Fruit fly (Drosophila melanogaster) Kc167 (cell line): ENCODE results near the gene ScsbetaG.

Experiments
- Myc ChIP-seq: fragments of >200 bp; optimal IDR thresholded peaks from 2 replicates; lab custom pipeline; 2017; ENCODE audit warnings: missing external identifiers
- Sin3A ChIP-seq: fragments of >200 bp; optimal IDR thresholded peaks from 2 replicates; lab custom pipeline; 2018; ENCODE audit warnings: missing external identifiers
- h ChIP-seq: fragments of >200 bp; optimal IDR thresholded peaks from 3 replicates; lab custom pipeline; 2018; ENCODE audit warnings: missing external identifiers
- insv ChIP-seq: fragments of >200 bp; optimal IDR thresholded peaks from 3 replicates; lab custom pipeline; 2018; ENCODE audit warnings: missing external identifiers
- psq ChIP-seq: fragments of >200 bp; optimal IDR thresholded peaks from 2 replicates; lab custom pipeline; 2017; ENCODE audit warnings: missing external identifiers
- ttk ChIP-seq: sonication (Bioruptor generic); optimal IDR thresholded peaks from 2 replicates; lab custom pipeline; 2017; ENCODE audit warnings: missing external identifiers

ScsbetaG gene

DNA sequence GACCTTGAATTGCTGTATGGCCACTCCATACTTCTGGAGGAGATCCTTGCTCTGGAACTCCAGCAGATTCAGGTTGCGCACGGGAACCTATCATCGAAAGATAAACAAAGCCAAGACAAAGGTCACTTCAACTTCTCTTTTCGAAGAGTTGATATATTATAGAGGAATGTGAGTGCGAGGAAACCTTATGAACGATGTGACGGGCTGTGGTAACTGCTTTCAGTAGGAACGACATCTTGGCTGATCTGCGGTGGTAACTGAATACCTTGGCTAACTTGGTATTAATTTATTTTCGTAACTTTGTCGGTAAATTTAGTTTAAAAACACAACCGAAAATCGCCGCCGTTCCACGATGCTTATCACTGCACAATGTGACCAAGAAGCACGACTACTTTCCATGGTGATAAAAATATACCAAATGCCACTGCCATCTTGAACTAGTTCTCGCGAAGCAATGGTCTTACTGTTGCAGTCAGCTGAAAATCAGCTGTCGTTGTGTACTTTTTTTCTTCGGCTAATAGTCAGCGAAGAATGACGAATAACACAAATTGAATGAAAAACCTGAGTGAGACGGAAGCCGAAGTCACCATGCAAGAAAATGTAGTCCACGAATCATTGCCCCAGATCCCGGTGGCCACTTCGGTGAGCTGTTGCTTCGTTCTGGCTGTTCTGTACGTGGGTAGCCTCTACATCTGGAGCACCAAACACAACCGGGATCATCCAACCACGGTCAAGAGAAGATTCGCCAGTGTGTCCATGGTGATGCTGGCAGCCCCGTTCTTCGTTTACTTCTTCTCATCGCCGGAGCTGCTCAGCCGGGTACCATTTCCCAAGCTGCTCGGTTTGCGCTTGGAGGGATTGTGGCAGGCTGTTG, at the start of gene ScsbetaG, which contains the start of gene Sras:
ScsbetaG (minus strand) TSS at position 383 of the 874 bp plus-strand sequence.
Sras (plus strand) TSS at position 466 of the 874 bp plus-strand sequence.
- no peak for TF ChIP-seq insv (lab: Kevin White, UChicago)
- no peak for TF ChIP-seq psq (lab: Kevin White, UChicago)
- no peak for TF ChIP-seq ttk
- no peak for TF ChIP-seq Myc (lab: Kevin White, UChicago)
- TF ChIP-seq h (lab: Kevin White, UChicago), result no peak
- TF ChIP-seq Sin3A (lab: Kevin White, UChicago), result no peak

DNA sequence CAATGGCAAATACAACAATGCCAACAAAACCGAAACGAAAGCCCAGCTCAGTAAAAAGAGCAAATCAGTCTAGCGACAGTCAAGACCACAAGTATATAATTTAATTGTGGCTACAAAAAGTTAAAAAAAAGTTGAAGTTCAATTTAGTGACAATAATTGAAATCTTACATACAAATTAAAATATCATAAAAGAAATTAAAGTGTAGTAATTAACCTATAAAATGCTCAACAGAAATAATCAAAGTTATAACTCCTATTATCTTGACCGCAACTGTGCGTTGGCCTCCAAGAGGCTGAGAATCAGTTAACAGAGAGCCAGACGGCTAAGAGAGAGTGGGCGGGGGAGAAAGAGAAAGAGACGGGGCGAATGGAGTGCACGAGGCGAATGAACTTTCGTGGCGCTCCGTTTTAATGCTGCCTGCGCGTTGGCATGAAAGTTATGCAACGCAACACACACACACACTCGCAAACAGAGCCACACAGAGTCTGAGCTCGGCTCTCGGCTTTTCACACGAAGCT, 48.3 kb upstream of the ScsbetaG start:
- TF ChIP-seq Myc (lab: Kevin White, UChicago) (no peak), psq (lab: Kevin White, UChicago) (no peak), insv (lab: Kevin White, UChicago) (no peak), Sin3A (lab: Kevin White, UChicago) (no peak), h (lab: Kevin White, UChicago) (no peak), ttk (no peak)

DNA sequence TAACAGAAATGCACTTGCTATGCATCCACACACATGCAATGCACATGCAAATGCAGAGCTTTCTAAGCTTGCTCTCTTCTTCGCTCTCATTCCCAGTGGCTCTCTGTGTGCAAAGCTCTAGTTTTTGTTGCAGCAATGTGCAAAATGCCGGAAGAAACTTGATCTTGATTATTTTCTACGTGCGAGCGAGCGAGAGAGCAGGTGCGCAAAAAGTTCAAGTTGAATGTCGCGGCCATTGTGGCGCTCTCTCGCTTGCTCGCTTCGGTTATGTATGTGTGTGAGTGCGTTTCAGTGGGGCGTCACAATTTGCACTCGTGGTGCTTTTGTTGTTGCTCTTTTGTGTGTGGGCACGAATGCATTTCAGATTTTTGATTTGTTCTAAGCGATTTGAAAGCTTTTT, 47.1 kb upstream of the ScsbetaG start:
- TF ChIP-seq psq (lab: Kevin White, UChicago) (no peak), Myc (lab: Kevin White, UChicago) (no peak), h (lab: Kevin White, UChicago) (no peak), Sin3A (lab: Kevin White, UChicago) (no peak), ttk (no peak), insv (lab: Kevin White, UChicago) (no peak)

DNA sequence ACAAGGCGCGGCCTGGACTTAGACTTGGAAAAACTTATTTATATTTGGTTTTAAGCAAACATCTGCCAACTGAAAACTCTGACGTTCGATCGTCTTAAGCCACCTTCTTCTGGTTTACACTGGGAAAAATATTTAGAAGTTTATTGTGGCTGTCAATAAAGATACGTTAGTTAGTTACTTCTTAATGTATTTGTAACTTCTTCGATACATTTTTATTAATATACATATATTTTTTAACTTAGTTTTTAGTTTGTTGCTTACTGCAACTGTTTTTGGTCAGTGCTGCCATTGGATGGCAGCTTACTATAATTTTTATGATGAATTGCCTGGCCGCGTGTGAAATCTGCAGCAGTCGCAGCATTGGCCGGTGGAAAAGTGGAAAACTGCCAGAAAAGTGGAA, 46.0 kb upstream of the ScsbetaG start:
- TF ChIP-seq ttk (no peak), h (lab: Kevin White, UChicago) (no peak), psq (lab: Kevin White, UChicago) (no peak), Sin3A (lab: Kevin White, UChicago) (no peak), insv (lab: Kevin White, UChicago) (no peak), Myc (lab: Kevin White, UChicago) (no peak)

DNA sequence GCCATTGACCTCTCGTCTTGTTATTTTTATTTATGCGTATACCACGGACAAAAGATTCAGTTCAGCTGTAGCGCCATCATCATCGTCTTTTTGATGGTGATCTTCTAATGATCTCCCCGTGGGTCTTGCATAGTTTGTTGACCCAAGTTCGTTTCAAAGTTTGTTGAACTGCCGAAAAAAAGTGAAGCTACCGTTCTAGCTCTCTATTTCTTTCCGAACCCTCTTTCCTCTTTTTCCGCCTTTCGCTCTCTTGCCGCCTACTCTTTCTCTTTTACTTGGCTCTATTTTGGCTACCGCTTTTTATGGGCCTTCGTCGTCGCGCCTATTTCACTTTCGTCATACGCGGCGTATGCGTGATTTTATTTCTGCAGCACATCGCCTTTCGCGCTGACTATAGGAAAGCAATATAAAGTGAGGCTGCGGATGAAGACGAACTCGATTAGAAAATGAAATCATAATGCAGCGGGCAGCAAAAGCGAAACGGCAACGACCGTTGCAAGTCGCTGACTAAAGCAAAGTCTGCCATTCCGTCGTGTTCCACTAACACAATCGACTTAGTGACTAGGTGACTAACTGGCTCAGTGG, 45.4 kb upstream of the ScsbetaG start:
- TF ChIP-seq Myc (lab: Kevin White, UChicago), result no peak
- TF ChIP-seq h (lab: Kevin White, UChicago), result no peak
- TF ChIP-seq insv (lab: Kevin White, UChicago), result no peak
- no peak for TF ChIP-seq Sin3A (lab: Kevin White, UChicago)
- no peak for TF ChIP-seq ttk
- no peak for TF ChIP-seq psq (lab: Kevin White, UChicago)

DNA sequence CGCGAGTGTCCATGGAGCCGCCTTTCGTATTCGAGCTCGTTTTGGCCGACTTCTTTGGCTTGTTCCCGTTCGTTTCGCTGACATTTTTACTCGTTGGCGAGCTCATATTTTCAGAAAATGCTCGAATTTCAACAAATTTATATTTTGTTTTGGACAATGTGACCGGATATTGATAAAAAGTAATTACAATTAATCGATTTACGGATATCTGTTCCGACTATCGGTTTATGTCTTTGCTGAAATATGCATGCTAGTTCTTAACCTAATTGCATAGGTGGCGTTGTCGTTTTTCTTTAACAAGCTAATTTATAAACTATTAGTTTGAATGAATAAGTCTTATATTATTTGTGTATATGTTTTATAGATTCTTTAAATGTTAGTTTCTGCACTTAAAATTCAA, 44.6 kb upstream of the ScsbetaG start, which contains the start of gene Eaf6:
Eaf6 (minus strand) TSS at position 173 of the 400 bp plus-strand sequence.
- TF ChIP-seq Myc (lab: Kevin White, UChicago), result no peak
- TF ChIP-seq ttk, result no peak
- TF ChIP-seq h (lab: Kevin White, UChicago), result no peak
- no peak for TF ChIP-seq insv (lab: Kevin White, UChicago)
- no peak for TF ChIP-seq Sin3A (lab: Kevin White, UChicago)
- no peak for TF ChIP-seq psq (lab: Kevin White, UChicago)

DNA sequence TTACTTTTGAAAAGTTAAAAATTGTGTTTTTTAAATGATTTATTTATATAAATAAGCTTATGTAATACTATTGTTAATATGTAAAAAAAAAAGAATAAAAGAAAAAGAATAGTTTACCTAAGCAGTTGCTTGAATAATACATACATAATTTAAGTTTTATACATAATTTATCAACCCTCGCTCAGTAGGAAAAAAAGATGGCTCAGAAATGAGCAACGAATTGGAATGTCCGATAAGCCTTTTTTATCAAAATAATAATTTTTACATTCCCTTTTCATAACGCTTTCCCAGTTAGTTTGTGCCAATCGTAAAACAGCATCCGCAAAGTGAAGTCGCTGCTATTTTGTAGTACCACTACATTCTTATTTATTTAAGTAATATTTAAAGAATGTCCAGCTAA, 41.0 kb upstream of the ScsbetaG start, which contains the start of gene mthl2:
mthl2 (plus strand) TSS at position 301 of the 400 bp plus-strand sequence.
- TF ChIP-seq ttk, result no peak
- no peak for TF ChIP-seq h (lab: Kevin White, UChicago)
- TF ChIP-seq Myc (lab: Kevin White, UChicago), result no peak
- TF ChIP-seq psq (lab: Kevin White, UChicago), result no peak
- no peak for TF ChIP-seq insv (lab: Kevin White, UChicago)
- TF ChIP-seq Sin3A (lab: Kevin White, UChicago), result no peak

DNA sequence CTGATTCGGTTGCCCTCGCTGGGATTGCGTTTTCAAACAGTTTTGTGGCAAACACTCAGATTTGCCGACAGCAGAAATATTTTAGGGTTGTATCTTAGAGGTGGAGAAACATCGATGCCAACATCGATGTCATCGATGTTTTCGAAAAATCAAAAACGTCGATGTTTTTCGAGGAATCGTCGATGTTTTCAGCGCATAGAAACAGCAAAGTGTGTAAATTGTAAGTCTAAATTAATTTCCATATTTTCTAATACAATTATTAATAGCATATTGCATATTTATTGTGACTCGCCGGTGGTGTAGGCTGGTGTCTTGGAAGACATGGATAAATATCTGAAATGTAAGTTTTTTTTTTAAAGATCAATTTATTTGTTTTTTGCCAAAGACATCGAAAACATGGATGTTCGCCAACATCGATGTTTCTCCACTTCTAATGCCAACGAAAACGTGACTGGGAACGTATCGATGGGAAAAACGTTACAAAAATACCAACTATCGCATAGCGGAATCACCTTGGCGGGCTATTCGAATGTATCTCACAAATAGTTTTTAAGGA, 40.4 kb upstream of the ScsbetaG start, which contains the start of gene TM9SF3:
TM9SF3 (minus strand) TSS at position 120 of the 556 bp plus-strand sequence.
- TF ChIP-seq Sin3A (lab: Kevin White, UChicago) (no peak), Myc (lab: Kevin White, UChicago) (no peak), h (lab: Kevin White, UChicago) (no peak), insv (lab: Kevin White, UChicago) (no peak), psq (lab: Kevin White, UChicago) (no peak), ttk (no peak)

DNA sequence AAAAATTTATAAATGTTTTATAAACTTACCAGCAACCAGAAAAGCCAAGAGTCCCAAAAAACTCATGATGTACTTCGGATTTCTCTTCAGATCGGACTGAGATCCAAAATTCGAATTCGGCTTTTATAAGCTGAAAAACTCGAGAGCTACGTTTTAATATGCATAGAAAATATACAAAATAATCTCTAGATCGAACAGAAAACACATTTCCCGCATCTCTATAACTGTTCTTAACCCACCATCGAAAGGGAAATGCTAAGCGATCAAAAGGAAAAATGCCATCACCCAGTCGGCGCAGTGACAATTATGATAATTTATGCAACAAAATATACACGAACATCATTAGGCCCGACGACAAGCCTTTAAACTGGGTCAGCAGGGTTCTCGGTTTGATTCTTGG, 36.1 kb upstream of the ScsbetaG start, which contains the start of gene CG10591:
CG10591 (minus strand) TSS at position 101 of the 400 bp plus-strand sequence.
- TF ChIP-seq h (lab: Kevin White, UChicago) (no peak), Myc (lab: Kevin White, UChicago) (no peak), psq (lab: Kevin White, UChicago) (no peak), Sin3A (lab: Kevin White, UChicago) (no peak), insv (lab: Kevin White, UChicago) (no peak), ttk (no peak)

DNA sequence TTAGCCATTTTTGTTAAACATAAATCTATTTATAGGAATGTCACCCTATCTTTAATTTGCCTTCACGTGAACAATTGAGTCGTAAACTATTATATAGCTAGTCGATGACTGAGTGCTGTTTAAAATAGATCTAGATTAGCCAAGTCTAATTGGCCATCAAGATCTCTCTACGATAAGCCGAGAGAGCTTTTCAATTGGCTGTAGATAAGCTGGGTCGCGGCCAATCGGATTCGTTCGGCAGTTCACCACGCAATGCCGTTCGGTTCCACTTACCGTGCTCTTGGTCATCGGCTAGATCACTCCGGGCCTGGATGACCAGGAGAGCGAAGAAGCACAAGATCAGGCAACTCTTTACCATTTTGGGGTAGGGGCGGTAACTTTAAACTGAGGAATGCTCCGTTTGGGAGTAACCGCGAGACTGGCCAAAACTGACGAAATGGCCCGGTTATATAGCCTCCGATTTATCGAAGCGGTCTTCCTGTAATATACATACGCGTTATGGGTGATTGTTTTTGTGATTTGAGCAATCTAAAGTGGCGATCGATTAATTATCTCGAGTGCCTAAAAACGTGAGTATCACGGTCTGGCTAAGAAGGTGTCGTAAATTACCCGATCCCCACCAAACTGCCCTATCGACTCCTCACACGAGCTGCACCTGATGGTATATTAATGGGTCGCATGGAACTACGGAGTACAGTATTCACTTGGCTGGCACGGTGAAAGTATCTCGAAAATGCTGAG, 31.5 kb upstream of the ScsbetaG start, which contains the start of the genes Alp10 and Alp9:
Alp10 (minus strand) TSS at position 420 of the 741 bp plus-strand sequence.
Alp9 (plus strand) TSS at position 690 of the 741 bp plus-strand sequence.
- no peak for TF ChIP-seq Myc (lab: Kevin White, UChicago)
- no peak for TF ChIP-seq Sin3A (lab: Kevin White, UChicago)
- TF ChIP-seq insv (lab: Kevin White, UChicago), result no peak
- TF ChIP-seq ttk, result no peak
- no peak for TF ChIP-seq h (lab: Kevin White, UChicago)
- no peak for TF ChIP-seq psq (lab: Kevin White, UChicago)
